Fruit fly (Drosophila melanogaster) ovary, adult (tissue): ENCODE results near the gene CG13887.
A peak's percentile ranks its signal among the peaks of the same experiment; 100 is the strongest.

Experiments used
- CG17801 ChIP-seq: fragments of 200-800 bp; optimal IDR thresholded peaks from 2 replicates; lab custom pipeline; 2019; ENCODE audit warnings: missing biosample characterization, mild to moderate bottlenecking, missing genetic modification characterization, moderate library complexity; ENCODE audit not compliant: partially characterized antibody

CG13887 gene

DNA sequence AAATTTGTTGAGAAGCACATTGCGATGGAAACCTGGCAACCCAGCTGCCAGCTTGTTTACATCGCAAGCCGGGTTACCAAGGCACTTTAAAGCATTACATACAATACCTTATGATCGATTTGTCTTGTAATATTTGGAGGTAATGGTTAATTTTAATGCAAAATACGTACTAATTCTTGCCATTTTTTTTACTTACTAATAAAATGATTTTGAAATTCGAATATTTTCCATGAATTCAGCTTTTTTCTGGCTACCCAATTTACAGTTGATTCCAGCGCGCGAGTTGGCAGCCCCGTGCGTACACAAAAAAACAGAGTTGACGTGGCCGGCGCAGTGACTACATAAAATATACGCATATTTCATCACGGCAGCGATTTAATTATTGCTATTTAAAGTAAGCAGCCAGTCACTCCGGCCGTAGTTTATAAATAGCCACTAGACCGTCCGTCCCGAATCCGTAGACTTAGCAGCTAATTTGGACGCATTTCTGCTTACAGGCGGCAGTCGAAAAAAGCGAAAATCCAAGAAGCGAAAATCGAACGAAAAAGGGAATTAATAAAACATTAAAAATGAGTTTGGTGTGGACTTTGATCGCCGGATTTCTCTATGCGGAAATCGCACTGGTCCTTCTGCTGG is at the start of gene CG13887, which contains the start of gene CG13901:
CG13887 (plus strand) TSS at position 310 of the 636 bp plus-strand sequence.
CG13901 (minus strand) TSS at position 270 of the 636 bp plus-strand sequence.
- TF ChIP-seq CG17801: peak; percentile 93

DNA sequence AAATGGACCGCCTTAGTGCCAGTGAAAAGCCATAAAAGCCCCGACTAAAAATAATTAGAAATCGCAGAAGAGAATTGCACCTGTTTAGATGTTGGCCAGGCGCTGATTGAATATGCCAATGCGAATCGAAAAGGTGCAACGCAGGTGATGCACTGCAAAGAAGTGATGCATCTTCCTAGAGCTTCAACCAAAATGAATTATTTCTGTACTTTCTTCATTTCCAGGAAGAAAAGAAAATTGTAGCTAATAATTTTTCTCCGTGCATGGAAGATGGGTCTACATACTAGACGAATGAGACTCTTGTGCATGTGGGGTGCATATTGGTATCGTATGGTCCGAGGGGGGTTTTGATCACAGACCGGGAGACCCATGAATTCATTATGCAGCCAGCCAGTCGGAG is 48.7 kb upstream of the CG13887 start:
- no peak for TF ChIP-seq CG17801

- TF ChIP-seq CG17801: no peak
These were observed 46.2 kb upstream of the CG13887 start for dm6 chr3L:791251-791991.

DNA sequence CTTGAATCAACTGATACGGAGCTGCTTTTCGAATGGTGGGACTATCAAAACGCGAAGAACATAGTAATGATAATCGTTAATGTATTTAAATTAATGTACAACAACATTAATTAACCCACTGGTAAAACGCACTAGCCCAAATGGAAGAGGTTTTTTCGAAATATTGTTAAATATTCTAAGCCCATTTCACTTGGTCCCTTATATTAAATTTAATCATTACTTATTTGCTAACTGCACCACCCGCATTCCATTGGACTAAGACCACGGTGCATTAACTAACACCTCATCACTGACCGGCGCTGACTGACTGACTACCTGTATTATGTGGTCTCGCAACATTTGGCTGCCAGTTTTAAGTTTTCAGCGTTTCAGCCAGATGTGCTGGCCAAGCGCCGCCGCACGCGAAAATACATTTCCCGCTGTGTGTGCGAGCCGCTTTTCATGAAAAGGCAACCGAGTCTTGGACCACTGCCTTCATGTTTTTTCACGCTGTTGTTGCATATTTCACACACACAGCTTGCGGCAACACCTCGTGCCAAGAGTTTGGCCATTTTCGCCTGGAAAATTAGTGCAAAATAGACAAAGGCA is 43.8 kb upstream of the CG13887 start:
- TF ChIP-seq CG17801: no peak

dm6 chr3L:794462-794861 is 43.2 kb upstream of the CG13887 start:
- no peak for TF ChIP-seq CG17801

DNA sequence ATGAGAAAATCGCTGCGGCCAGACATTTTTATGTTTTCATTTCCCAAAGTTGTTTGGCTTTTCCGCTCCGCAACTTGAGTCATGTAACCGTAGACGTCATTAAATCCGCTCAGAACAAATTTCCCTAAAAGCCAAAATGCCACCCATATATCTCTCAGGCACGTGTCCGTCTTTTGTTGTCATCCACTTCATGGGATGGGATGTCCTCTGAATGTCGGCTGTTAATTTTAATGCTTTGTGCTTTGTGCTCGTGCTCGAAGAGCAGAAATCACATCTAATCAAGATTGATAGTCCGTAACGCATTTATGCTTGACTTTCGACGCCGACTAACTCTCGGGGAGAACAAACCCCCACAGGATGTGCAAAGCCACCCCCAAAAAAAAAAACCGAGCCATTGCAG is 42.7 kb upstream of the CG13887 start:
- TF ChIP-seq CG17801: no peak

dm6 chr3L:796926-797802 is 40.5 kb upstream of the CG13887 start:
- no peak for TF ChIP-seq CG17801

- TF ChIP-seq CG17801: no peak
These were observed 37.7 kb upstream of the CG13887 start for dm6 chr3L:799837-800513.

dm6 chr3L:801860-802462 is 35.7 kb upstream of the CG13887 start:
- TF ChIP-seq CG17801: no peak

- no peak for TF ChIP-seq CG17801
These were observed 34.9 kb upstream of the CG13887 start for dm6 chr3L:802700-803273.

DNA sequence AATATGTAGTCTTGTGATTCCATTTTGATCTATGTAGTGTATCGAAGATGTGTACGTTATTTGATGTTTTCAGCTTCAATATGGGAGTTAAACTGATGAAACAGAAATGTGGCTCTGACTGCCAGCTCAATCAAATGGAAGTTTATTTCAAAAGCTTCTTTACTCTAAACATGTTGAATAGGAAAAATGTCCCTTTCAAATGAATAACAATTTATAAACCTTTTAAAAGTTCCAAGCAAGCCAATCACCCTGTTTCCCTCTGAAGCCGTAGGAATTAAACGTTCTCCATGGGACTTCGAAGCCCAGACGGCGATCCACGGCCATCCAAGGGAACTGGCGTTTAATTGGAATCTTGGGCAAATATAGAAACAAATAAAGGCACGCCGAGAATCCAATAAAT is 33.7 kb upstream of the CG13887 start, which contains the start of gene CG13898:
CG13898 (minus strand) TSS at position 101 of the 400 bp plus-strand sequence.
- no peak for TF ChIP-seq CG17801

- no peak for TF ChIP-seq CG17801
These were observed 33.0 kb upstream of the CG13887 start for dm6 chr3L:804557-805260.

DNA sequence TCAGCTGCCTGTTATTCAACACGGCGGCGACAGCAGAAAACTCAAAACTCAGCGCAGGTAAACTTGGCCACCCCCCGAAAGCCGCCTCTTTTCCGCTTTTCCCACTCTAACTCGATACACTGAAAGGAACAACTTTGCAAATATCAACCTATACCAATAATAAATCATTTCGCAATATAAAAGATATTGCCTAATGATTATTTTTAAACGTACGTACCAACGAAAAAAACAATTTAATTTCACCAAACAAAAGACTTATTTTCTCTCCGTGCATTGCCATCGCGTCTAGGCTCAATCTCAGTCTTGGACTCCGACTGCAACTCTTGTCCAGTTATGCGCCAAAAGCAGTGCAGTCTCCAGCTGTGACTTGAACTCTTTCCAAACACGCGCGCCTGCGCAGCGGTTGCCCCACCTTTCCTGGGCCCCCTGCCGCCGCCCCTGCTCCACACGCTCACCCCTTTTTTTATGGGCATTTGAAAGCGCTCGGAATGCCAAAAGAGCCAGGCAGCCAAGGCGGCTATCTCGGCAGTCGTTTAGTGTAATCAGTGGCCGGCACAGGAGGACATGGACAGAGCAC is 31.9 kb upstream of the CG13887 start:
- no peak for TF ChIP-seq CG17801

- TF ChIP-seq CG17801: no peak
These were observed 30.2 kb upstream of the CG13887 start for dm6 chr3L:807456-807855.
